Worm (Caenorhabditis elegans) whole organism, late embryonic: ENCODE results near the gene unc-129.

ENCODE experiments used
- C08G9.2 ChIP-seq: sonication (generic microtip); optimal IDR thresholded peaks from 2 replicates; lab custom pipeline; 2016; ENCODE audit warnings: mild to moderate bottlenecking, missing genetic modification characterization, moderate library complexity, missing compliant biosample characterization
- F13H6.1 ChIP-seq: sonication (generic microtip); optimal IDR thresholded peaks from 2 replicates; lab custom pipeline; 2016; ENCODE audit warnings: missing genetic modification characterization, missing compliant biosample characterization
- ahr-1 ChIP-seq: sonication (generic microtip); optimal IDR thresholded peaks from 2 replicates; lab custom pipeline; 2016; ENCODE audit warnings: missing genetic modification characterization, missing compliant biosample characterization
- ama-1 ChIP-seq: fragments of 150-350 bp; optimal IDR thresholded peaks from 2 replicates; lab custom pipeline; 2014
- ceh-18 ChIP-seq: sonication (generic microtip); optimal IDR thresholded peaks from 2 replicates; lab custom pipeline; 2016; ENCODE audit warnings: missing genetic modification characterization, missing compliant biosample characterization
- ceh-2 ChIP-seq: sonication (generic microtip); optimal IDR thresholded peaks from 2 replicates; lab custom pipeline; 2016; ENCODE audit warnings: missing genotype, missing genetic modification characterization, missing compliant biosample characterization
- ceh-22 ChIP-seq: sonication (generic microtip); optimal IDR thresholded peaks from 2 replicates; lab custom pipeline; 2017; ENCODE audit warnings: missing biosample characterization, missing genetic modification characterization
- ceh-24 ChIP-seq: sonication (generic microtip); optimal IDR thresholded peaks from 2 replicates; lab custom pipeline; 2016; ENCODE audit warnings: mild to moderate bottlenecking, missing genetic modification characterization, missing compliant biosample characterization
- ceh-30 ChIP-seq: fragments of 150-350 bp; optimal IDR thresholded peaks from 2 replicates; lab custom pipeline; 2014; ENCODE audit warnings: missing biosample characterization, missing genetic modification characterization
- ceh-31 ChIP-seq: sonication (generic microtip); optimal IDR thresholded peaks from 2 replicates; lab custom pipeline; 2016; ENCODE audit warnings: missing genetic modification characterization, missing compliant biosample characterization
- ceh-34 ChIP-seq: sonication (generic microtip); optimal IDR thresholded peaks from 2 replicates; lab custom pipeline; 2016; ENCODE audit warnings: mild to moderate bottlenecking, missing genetic modification characterization, missing compliant biosample characterization
- ceh-45 ChIP-seq: fragments of 200-800 bp; sonication (Bioruptor generic); IDR thresholded peaks from 2 replicates; pipeline ENCODE4 v1.3.6; 2022; ENCODE audit warnings: missing genetic modification reagents, missing genetic modification characterization, missing compliant biosample characterization
- ceh-48 ChIP-seq: sonication (generic microtip); optimal IDR thresholded peaks from 2 replicates; lab custom pipeline; 2016; ENCODE audit warnings: missing genetic modification characterization, inconsistent platforms, missing compliant biosample characterization
- ceh-9 ChIP-seq: sonication (generic microtip); optimal IDR thresholded peaks from 2 replicates; lab custom pipeline; 2016; ENCODE audit warnings: mild to moderate bottlenecking, missing genetic modification characterization, inconsistent platforms, missing compliant biosample characterization
- elt-4 ChIP-seq: sonication (generic microtip); optimal IDR thresholded peaks from 2 replicates; lab custom pipeline; 2016; ENCODE audit warnings: missing genetic modification characterization, missing compliant biosample characterization
- eyg-1 ChIP-seq: sonication (generic microtip); optimal IDR thresholded peaks from 2 replicates; lab custom pipeline; 2016; ENCODE audit warnings: missing genotype, missing genetic modification characterization, missing compliant biosample characterization
- fkh-10 ChIP-seq: fragments of 150-350 bp; optimal IDR thresholded peaks from 2 replicates; lab custom pipeline; 2014; ENCODE audit warnings: missing biosample characterization, missing genetic modification reagents, missing genetic modification characterization
- fkh-6 ChIP-seq: sonication (generic microtip); optimal IDR thresholded peaks from 2 replicates; lab custom pipeline; 2016; ENCODE audit warnings: missing genetic modification characterization, missing compliant biosample characterization
- gmeb-2 ChIP-seq: sonication (generic microtip); optimal IDR thresholded peaks from 2 replicates; lab custom pipeline; 2016; ENCODE audit warnings: missing genetic modification characterization, inconsistent platforms, missing compliant biosample characterization
- hlh-30 ChIP-seq: sonication (generic microtip); optimal IDR thresholded peaks from 2 replicates; lab custom pipeline; 2017; ENCODE audit warnings: antibody characterized with exemption, missing genetic modification characterization, missing compliant biosample characterization; ENCODE audit not compliant: insufficient read depth
- hlh-6 ChIP-seq: sonication (generic microtip); optimal IDR thresholded peaks from 2 replicates; lab custom pipeline; 2016; ENCODE audit warnings: missing genotype, missing genetic modification characterization, missing compliant biosample characterization
- hlh-8 ChIP-seq: sonication (generic microtip); optimal IDR thresholded peaks from 2 replicates; lab custom pipeline; 2016; ENCODE audit warnings: missing genotype, missing genetic modification characterization, missing compliant biosample characterization
- lin-11 ChIP-seq: fragments of 200-800 bp; sonication (Bioruptor generic); optimal IDR thresholded peaks from 2 replicates; lab custom pipeline; 2018; ENCODE audit warnings: mild to moderate bottlenecking, missing genetic modification characterization, missing compliant biosample characterization
- madf-2 ChIP-seq: sonication (generic microtip); optimal IDR thresholded peaks from 2 replicates; lab custom pipeline; 2017; ENCODE audit warnings: missing genetic modification characterization, missing compliant biosample characterization
- nfya-1 ChIP-seq: sonication (generic microtip); optimal IDR thresholded peaks from 2 replicates; lab custom pipeline; 2017; ENCODE audit warnings: missing genetic modification characterization, mild to moderate bottlenecking, missing compliant biosample characterization, antibody characterized with exemption, moderate library complexity
- nhr-11 ChIP-seq: fragments of 150-350 bp; optimal IDR thresholded peaks from 2 replicates; lab custom pipeline; 2014; ENCODE audit warnings: missing biosample characterization, missing genetic modification characterization
- nhr-232 ChIP-seq: sonication (generic microtip); optimal IDR thresholded peaks from 2 replicates; lab custom pipeline; 2016; ENCODE audit warnings: missing genetic modification characterization, missing compliant biosample characterization
- npax-4 ChIP-seq: sonication (generic microtip); optimal IDR thresholded peaks from 2 replicates; lab custom pipeline; 2016; ENCODE audit warnings: missing genetic modification characterization, missing compliant biosample characterization
- pag-3 ChIP-seq: sonication (generic microtip); optimal IDR thresholded peaks from 2 replicates; lab custom pipeline; 2016; ENCODE audit warnings: missing compliant biosample characterization, missing genetic modification characterization, borderline replicate concordance
- pha-2 ChIP-seq: sonication (generic microtip); optimal IDR thresholded peaks from 2 replicates; lab custom pipeline; 2017; ENCODE audit warnings: mild to moderate bottlenecking, missing genetic modification characterization, missing compliant biosample characterization
- pha-4 ChIP-seq: fragments of 150-350 bp; optimal IDR thresholded peaks from 2 replicates; lab custom pipeline; 2018; ENCODE audit warnings: missing biosample characterization, missing genetic modification reagents, missing genetic modification characterization
- pros-1 ChIP-seq: fragments of 150-350 bp; optimal IDR thresholded peaks from 2 replicates; lab custom pipeline; 2014; ENCODE audit warnings: missing biosample characterization, missing genetic modification reagents, missing genetic modification characterization
- rnt-1 ChIP-seq: sonication (generic microtip); optimal IDR thresholded peaks from 2 replicates; lab custom pipeline; 2016; ENCODE audit warnings: missing genetic modification characterization, missing compliant biosample characterization
- sdc-2 ChIP-seq: sonication (generic microtip); optimal IDR thresholded peaks from 2 replicates; lab custom pipeline; 2016; ENCODE audit warnings: missing genotype, missing genetic modification characterization, missing compliant biosample characterization
- sox-2 ChIP-seq: fragments of 200-800 bp; sonication (Bioruptor generic); IDR thresholded peaks from 2 replicates; pipeline ENCODE4 v1.3.6; 2022; ENCODE audit warnings: missing genetic modification reagents, missing genetic modification characterization, missing compliant biosample characterization
- sox-4 ChIP-seq: sonication (generic microtip); optimal IDR thresholded peaks from 2 replicates; lab custom pipeline; 2017; ENCODE audit warnings: mild to moderate bottlenecking, missing genetic modification characterization, inconsistent platforms, missing compliant biosample characterization
- tbx-2 ChIP-seq: sonication (generic microtip); optimal IDR thresholded peaks from 2 replicates; lab custom pipeline; 2016; ENCODE audit warnings: missing genetic modification characterization, missing compliant biosample characterization
- ttx-3 ChIP-seq: sonication (generic microtip); optimal IDR thresholded peaks from 2 replicates; lab custom pipeline; 2016; ENCODE audit warnings: missing genetic modification reagents, missing genetic modification characterization, missing compliant biosample characterization
- unc-3 ChIP-seq, 2 experiments: fragments of 200-800 bp in 1 of 2; sonication (Bioruptor generic) in 1 of 2; sonication (generic microtip) in 1 of 2; conservative IDR thresholded peaks in 1 of 2; optimal IDR thresholded peaks in 1 of 2; 2 replicates each; pipeline versions ENCODE4 v1.3.6 to Lab custom; 2016 to 2022; ENCODE audit warnings: missing compliant biosample characterization in 2 of 2, missing genetic modification characterization in 2 of 2, missing genetic modification reagents in 1 of 2
- unc-55 ChIP-seq: sonication (generic microtip); optimal IDR thresholded peaks from 2 replicates; lab custom pipeline; 2017; ENCODE audit warnings: missing biosample characterization, missing genetic modification reagents, missing genetic modification characterization
- zip-5 ChIP-seq: sonication (generic microtip); optimal IDR thresholded peaks from 2 replicates; lab custom pipeline; 2016; ENCODE audit warnings: missing genetic modification characterization, missing compliant biosample characterization

unc-129 gene

DNA sequence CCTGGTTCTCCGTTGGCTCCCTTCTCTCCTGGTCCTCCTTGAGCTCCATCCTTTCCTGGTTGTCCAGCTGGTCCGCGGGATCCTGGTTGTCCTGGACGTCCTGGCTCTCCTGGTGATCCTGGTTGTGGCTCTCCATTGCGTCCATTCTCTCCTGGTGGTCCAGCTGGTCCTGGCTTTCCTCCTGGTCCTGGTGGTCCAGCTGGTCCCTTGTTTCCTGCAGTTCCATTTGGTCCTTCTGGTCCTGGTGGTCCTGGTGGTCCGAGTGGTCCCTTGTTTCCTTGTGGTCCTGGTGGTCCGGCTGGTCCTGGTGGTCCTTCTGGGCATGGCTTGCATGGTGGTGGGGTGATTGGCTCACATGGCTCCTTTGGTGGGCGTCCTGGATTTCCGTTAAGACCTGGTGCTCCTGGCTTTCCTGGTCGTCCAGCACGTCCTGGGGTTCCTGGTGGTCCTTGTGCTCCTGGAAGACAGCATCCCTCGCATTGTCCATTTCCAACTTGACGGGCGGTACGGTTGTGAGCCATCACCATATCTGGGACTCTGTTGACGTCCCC lies 26.1 kb downstream of the unc-129 start:
- TF ChIP-seq sdc-2 (no peak), unc-55 (GFP tag; lab: Kevin White, UChicago) (no peak), ceh-30 (tag; lab: Kevin White, UChicago) (no peak), hlh-6 (peak; percentile 5), ahr-1 (tag; lab: Kevin White, UChicago) (no peak)

DNA sequence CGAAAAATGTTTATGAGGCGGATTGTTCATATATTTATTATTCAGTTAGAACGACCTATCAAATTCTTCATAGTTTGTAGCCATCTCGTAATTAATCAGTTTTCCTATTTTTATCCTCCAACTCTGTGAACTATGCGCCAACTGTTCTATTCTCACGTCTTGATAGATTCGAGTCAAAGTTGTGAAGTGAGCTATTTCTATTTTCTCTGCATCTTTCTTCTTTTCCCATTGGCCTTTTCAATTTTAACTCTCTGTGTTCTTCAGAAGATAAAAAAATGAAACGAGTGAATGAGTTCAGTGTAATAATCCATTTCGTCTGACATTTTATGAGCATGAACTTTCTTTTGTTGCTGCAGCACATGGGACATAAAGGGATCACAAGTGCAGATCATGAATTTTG lies 27.2 kb downstream of the unc-129 start:
- TF ChIP-seq ceh-18 (tag; lab: Kevin White, UChicago) (peak; percentile 20), unc-55 (GFP tag; lab: Kevin White, UChicago) (no peak), sox-4 (no peak), F13H6.1 (tag; lab: Kevin White, UChicago) (no peak), ceh-31 (tag; lab: Kevin White, UChicago) (no peak)

DNA sequence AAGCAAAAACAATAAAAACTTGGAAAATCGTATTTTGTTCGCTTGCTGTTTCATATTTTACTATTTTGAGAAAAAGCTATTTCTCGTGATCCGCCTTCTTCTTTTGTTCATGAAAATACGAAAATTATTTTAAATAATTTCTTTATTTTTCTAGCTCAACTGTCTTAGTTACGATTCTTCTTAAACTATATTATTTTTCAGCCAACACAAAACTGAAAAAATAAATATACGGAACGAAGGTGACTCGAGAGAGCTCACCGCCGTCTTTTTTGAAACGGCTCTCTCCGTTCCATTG lies 29.9 kb downstream of the unc-129 start, which contains the start of gene pdzd-8:
Gene pdzd-8, plus strand, starts transcription at position 196 of the 295 bp plus-strand sequence.
- no peak for TF ChIP-seq sdc-2
- no peak for TF ChIP-seq madf-2 (tag; lab: Kevin White, UChicago)
- no peak for TF ChIP-seq eyg-1
- no peak for TF ChIP-seq pag-3 (tag; lab: Kevin White, UChicago)
- no peak for TF ChIP-seq unc-55 (GFP tag; lab: Kevin White, UChicago)
- no peak for TF ChIP-seq tbx-2 (tag; lab: Kevin White, UChicago)
- TF ChIP-seq nfya-1 (tag; lab: Kevin White, UChicago): no peak
- TF ChIP-seq ceh-9 (tag; lab: Kevin White, UChicago): no peak
- TF ChIP-seq fkh-6 (tag; lab: Kevin White, UChicago): no peak
- no peak for TF ChIP-seq pros-1 (tag; lab: Kevin White, UChicago)
- no peak for TF ChIP-seq unc-3 (GFP tag; conservative IDR thresholded peaks at IDR 0.05; lab: Robert Waterston, UW)
- no peak for TF ChIP-seq unc-3 (tag; optimal IDR thresholded peaks at IDR 0.05; lab: Kevin White, UChicago)
- TF ChIP-seq fkh-10: no peak
- TF ChIP-seq zip-5 (tag; lab: Kevin White, UChicago): no peak
- no peak for TF ChIP-seq npax-4
- no peak for TF ChIP-seq ceh-2 (tag; lab: Kevin White, UChicago)
- TF ChIP-seq gmeb-2 (tag; lab: Kevin White, UChicago): no peak
- no peak for TF ChIP-seq ceh-48 (tag; lab: Kevin White, UChicago)

DNA sequence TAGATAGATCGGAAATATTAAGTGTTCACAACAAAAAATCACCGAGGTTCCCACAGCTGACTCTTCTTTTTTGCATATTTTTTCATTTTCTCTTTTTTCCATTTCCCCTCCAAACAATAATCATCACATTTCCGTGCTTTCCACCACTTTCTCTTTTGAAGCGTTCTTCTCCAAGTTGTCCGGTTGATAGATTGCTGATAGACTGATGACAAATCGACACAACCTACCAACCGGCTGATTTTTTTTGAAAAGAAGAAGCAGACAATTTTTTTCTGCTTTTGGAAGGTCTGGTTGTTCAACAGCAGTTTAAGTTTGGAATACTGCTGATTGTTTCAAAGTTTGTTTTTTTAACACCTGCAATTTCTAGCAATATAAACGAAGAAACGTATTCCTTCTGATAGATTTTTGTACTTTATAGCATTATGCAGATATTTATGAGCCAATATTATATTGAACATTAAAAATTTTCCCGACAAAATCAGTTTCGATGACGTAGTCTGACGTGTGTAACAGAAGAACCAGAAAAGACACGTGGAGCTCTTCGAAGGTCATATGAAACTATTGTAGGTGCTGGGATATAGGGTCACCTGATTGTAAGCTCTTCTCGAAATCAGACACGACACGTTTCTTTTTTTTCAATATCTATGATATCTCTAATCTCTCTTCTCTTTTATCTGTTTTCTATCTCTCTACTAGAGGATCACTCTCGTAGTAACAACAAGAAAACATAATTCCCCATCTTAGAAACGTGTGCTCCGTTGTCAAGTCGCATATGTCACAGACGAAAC lies 30.5 kb downstream of the unc-129 start:
- TF ChIP-seq lin-11 (tag; lab: Kevin White, UChicago) (no peak), hlh-30 (tag; lab: Kevin White, UChicago) (peak; percentile 25)
- TF ChIP-seq, all 69 proteins: peak for 1

DNA sequence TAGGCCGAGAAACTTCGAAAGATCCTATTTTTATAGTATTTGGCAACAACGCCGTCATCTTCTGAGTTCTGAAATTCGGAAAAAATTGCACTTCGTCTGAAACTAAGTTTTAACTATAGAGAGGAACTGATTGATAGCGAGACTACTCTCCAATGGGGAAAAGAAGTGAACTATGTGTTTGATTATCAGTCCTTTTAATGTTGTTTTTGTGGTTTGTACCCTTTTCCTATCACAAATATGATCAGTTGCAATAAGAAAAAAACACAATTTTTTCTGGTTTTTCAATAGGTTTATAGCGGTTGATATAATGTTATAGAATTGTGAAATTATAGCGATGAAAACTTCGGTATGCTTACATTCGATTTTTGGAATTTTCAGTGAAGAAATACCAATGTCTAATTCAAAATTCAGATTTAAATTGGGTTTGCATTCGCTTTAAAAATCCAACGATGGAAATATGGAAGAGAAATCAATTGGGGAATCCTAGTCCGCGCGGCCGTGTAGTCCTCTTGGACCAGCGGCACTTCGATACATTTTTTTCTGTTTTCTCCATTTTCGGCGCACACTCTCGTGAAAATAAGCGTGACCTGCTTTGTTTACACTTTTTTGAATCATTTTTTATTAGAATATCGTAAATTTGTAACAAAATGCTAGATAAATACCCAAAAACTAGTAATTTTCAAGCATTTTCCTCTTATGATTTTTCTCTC lies 31.8 kb downstream of the unc-129 start, which contains the start of gene C53B4.3:
Gene C53B4.3, minus strand, starts transcription at position 464 of the 710 bp plus-strand sequence.
- TF ChIP-seq ceh-45 (GFP tag; lab: Robert Waterston, UW) (no peak), elt-4 (no peak), C08G9.2 (tag; lab: Kevin White, UChicago) (peak; percentile 97), rnt-1 (peak; percentile 83), ceh-34 (peak; percentile 41), pros-1 (tag; lab: Kevin White, UChicago) (no peak), sox-2 (GFP tag; lab: Robert Waterston, UW) (no peak), nhr-11 (no peak), hlh-8 (tag; lab: Kevin White, UChicago) (peak; percentile 83), ceh-48 (tag; lab: Kevin White, UChicago) (no peak), pha-4 (tag; lab: Kevin White, UChicago) (no peak), pha-2 (tag; lab: Kevin White, UChicago) (no peak), eyg-1 (no peak), lin-11 (tag; lab: Kevin White, UChicago) (no peak), madf-2 (tag; lab: Kevin White, UChicago) (no peak), gmeb-2 (tag; lab: Kevin White, UChicago) (no peak), pag-3 (tag; lab: Kevin White, UChicago) (no peak), ceh-22 (no peak), fkh-6 (tag; lab: Kevin White, UChicago) (peak; percentile 70), ceh-24 (tag; lab: Kevin White, UChicago) (no peak), ttx-3 (tag; lab: Kevin White, UChicago) (peak; percentile 15), ama-1 (lab: Kevin White, UChicago) (no peak), nhr-232 (tag; lab: Kevin White, UChicago) (no peak), ceh-18 (tag; lab: Kevin White, UChicago) (no peak)
